Fruit fly (Drosophila melanogaster) whole organism, wandering third instar larva: Measurements from ENCODE around the gene CG4962.

Source experiments
- CG32264 ChIP-seq: fragments of 200-800 bp; sonication (Bioruptor generic); optimal IDR thresholded peaks from 2 replicates; lab custom pipeline; 2016; ENCODE audit warnings: missing biosample characterization, missing genetic modification characterization
- CrebA ChIP-seq: fragments of 200-800 bp; sonication (Bioruptor generic); optimal IDR thresholded peaks from 2 replicates; lab custom pipeline; 2016; ENCODE audit warnings: missing biosample characterization, mild to moderate bottlenecking, missing genetic modification characterization, borderline replicate concordance
- N ChIP-seq: fragments of >200 bp; optimal IDR thresholded peaks from 2 replicates; lab custom pipeline; 2018; ENCODE audit warnings: missing biosample characterization, missing external identifiers, missing genetic modification characterization
- Vsx2 ChIP-seq: fragments of 200-300, 225-300 bp; sonication (Bioruptor generic); optimal IDR thresholded peaks from 2 replicates; lab custom pipeline; 2018; ENCODE audit warnings: missing biosample characterization, missing genetic modification characterization; ENCODE audit not compliant: partially characterized antibody
- dmrt93B ChIP-seq: fragments of 200-800 bp; sonication (Bioruptor generic); optimal IDR thresholded peaks from 2 replicates; lab custom pipeline; 2018; ENCODE audit warnings: missing biosample characterization, mild to moderate bottlenecking, missing genetic modification characterization
- ey ChIP-seq: fragments of 200-800 bp; sonication (Bioruptor generic); optimal IDR thresholded peaks from 2 replicates; lab custom pipeline; 2016; ENCODE audit warnings: missing biosample characterization, missing genetic modification characterization
- lola ChIP-seq: fragments of >200 bp; optimal IDR thresholded peaks from 2 replicates; lab custom pipeline; 2017; ENCODE audit warnings: missing biosample characterization, missing genetic modification characterization
- psq ChIP-seq: fragments of 200-800 bp; sonication (Bioruptor generic); optimal IDR thresholded peaks from 3 replicates; lab custom pipeline; 2017; ENCODE audit warnings: missing biosample characterization, mild to moderate bottlenecking, missing genetic modification characterization, moderate library complexity
- rgr ChIP-seq: fragments of 200-800 bp; sonication (Bioruptor generic); optimal IDR thresholded peaks from 3 replicates; lab custom pipeline; 2016; ENCODE audit warnings: missing biosample characterization, mild to moderate bottlenecking, missing genetic modification characterization
- usp ChIP-seq: fragments of >200 bp; optimal IDR thresholded peaks from 2 replicates; lab custom pipeline; 2017; ENCODE audit warnings: missing biosample characterization, missing genetic modification characterization

DNA sequence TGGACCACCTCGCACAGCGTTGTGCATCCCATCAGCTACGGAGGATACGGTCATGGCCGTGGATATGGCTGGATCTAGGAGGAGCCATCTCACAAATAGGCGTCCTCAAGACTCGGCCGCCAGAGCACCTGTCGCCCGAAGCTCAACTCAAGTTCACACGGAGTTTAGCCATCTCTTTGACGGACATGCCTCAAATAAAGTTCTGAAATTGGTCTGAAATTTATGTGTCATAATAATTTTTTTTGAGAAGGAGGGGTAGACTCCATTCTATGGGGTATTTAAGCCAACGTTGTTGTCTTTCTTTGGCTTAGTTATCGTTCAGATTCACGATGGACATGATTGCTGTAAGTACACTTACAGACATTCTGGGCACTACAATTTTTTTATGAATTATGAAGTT, 32.3 kb downstream of the CG4962 start, which contains the start of gene CG13070:
- TF ChIP-seq rgr (GFP tag; lab: Kevin White, UChicago) (no peak), dmrt93B (GFP tag; lab: Kevin White, UChicago) (no peak), usp (GFP tag; lab: Kevin White, UChicago) (no peak), lola (GFP tag; lab: Kevin White, UChicago) (no peak), psq (GFP tag; lab: Kevin White, UChicago) (no peak), ey (no peak), CG32264 (GFP tag; lab: Kevin White, UChicago) (no peak), N (GFP tag; lab: Kevin White, UChicago) (no peak), Vsx2 (GFP tag; lab: Kevin White, UChicago) (no peak), CrebA (no peak)
